Fruit fly (Drosophila melanogaster): ENCODE data around the gene CG32712.

DNA sequence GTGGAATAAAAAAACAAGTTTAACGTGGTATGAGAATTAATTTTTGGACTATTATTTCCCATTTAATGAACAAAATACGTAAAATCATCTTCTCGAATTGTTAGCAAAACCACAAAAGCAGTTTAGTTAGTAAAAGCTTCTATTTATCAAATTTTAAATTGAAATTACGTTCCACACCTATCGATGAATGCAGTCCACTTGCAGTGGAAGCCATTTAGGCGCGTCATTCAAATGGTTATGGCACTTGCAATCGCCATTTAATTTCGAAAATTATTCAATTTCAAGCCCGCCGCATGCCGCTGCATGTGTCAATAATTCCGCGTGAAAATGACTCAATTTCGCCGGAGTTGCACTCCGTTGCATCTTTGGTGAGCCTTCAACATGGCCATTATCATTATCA is 9.3 kb upstream of the CG32712 start:
- TF ChIP-seq Rel (GFP tag; optimal IDR thresholded peaks at IDR 0.05) (no peak), Rel (tag; optimal IDR thresholded peaks at IDR 0.05) (no peak), psq (GFP tag; optimal IDR thresholded peaks at IDR 0.05) (no peak), woc (GFP tag; optimal IDR thresholded peaks at IDR 0.05) (no peak), jim (GFP tag; optimal IDR thresholded peaks at IDR 0.05) (no peak), lola (GFP tag; optimal IDR thresholded peaks at IDR 0.05) (no peak)

Data from whole organism, wandering third instar larva.